Worm (Caenorhabditis elegans): ENCODE data around the gene igcm-2.

The igcm-2 gene

DNA sequence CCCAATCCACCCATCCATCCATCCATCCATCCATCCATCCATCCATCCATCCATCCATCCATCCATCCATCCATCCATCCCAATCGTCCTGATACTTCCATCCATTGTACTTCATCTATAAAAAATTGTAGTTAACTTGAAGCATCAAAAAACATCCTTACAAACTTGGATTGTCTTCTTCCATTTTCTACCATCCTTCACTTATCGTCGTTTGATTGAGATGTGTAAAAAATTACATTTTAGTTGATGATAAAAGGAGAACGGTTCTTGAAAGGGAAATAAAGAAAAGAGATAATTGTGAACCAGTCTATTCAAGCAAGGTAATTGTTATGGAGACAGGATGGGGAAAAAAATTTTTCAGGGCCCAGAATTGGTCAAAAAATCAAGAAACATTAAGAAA lies 33.6 kb downstream of the igcm-2 start, which contains the start of gene C03B1.10:
TSS of gene C03B1.10 (minus strand) at position 101 of the 400 bp plus-strand sequence.
- TF ChIP-seq lin-11 (tag; optimal IDR thresholded peaks at IDR 0.05): no peak
- TF ChIP-seq ceh-30 (tag; optimal IDR thresholded peaks at IDR 0.05): no peak
- no peak for TF ChIP-seq eyg-1 (tag; optimal IDR thresholded peaks at IDR 0.05)
- TF ChIP-seq ceh-18 (tag; optimal IDR thresholded peaks at IDR 0.05): no peak
- TF ChIP-seq pag-3 (tag; optimal IDR thresholded peaks at IDR 0.05; ENCODE audit: borderline replicate concordance): no peak
- TF ChIP-seq hlh-6 (tag; optimal IDR thresholded peaks at IDR 0.05): no peak
- no peak for TF ChIP-seq nhr-11 (tag; optimal IDR thresholded peaks at IDR 0.05)
- no peak for TF ChIP-seq pha-2 (tag; optimal IDR thresholded peaks at IDR 0.05)
- no peak for TF ChIP-seq unc-86 (tag; optimal IDR thresholded peaks at IDR 0.05)
- no peak for TF ChIP-seq Y22D7AL.16 (tag; optimal IDR thresholded peaks at IDR 0.05)
- no peak for TF ChIP-seq sox-4 (tag; optimal IDR thresholded peaks at IDR 0.05)
- TF ChIP-seq F13H6.1 (tag; optimal IDR thresholded peaks at IDR 0.05): no peak
- no peak for TF ChIP-seq mec-3 (tag; optimal IDR thresholded peaks at IDR 0.05; ENCODE audit: borderline replicate concordance)

DNA sequence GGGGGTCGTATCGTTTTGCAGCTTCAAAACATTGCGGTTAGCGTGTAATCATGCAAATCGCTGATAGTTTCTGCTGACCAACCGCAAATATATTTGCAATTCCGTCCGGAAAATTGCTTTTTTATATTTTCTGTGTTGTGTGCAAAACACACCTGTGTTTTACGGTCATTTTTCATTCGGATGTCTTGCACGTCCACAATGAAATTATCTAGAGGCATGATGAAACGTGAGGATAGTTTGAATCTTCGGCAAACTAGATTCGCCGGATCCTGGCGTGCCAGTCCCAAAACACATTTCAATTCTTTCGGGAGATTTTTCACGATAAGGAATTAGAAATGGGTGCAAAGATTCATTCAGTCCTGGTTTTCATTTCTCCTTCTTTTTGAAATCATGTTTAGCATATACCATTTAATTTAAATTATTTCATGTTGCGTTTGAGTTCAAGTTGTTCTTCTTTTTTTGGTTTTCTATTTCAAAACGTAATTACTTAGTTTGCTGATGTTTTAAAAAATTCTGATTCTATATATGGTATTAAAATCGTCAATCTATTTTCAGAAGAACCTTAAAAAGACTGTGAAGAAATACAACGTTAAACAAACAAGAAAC lies 36.3 kb downstream of the igcm-2 start, which contains the start of gene C03B1.5:
TSS of gene C03B1.5 (plus strand) at position 556 of the 606 bp plus-strand sequence.
- TF ChIP-seq ceh-18 (tag; optimal IDR thresholded peaks at IDR 0.05): no peak
- TF ChIP-seq unc-86 (tag; optimal IDR thresholded peaks at IDR 0.05): no peak
- no peak for TF ChIP-seq unc-3 (GFP tag; conservative IDR thresholded peaks at IDR 0.05)
- TF ChIP-seq unc-3 (tag; optimal IDR thresholded peaks at IDR 0.05): no peak
- no peak for TF ChIP-seq dve-1 (tag; optimal IDR thresholded peaks at IDR 0.05)
- TF ChIP-seq unc-55 (GFP tag; optimal IDR thresholded peaks at IDR 0.05): no peak
- no peak for TF ChIP-seq ama-1 (optimal IDR thresholded peaks at IDR 0.05)
- TF ChIP-seq ceh-22 (tag; optimal IDR thresholded peaks at IDR 0.05): no peak
- no peak for TF ChIP-seq mec-3 (tag; optimal IDR thresholded peaks at IDR 0.05; ENCODE audit: borderline replicate concordance)

ce11 chrX:6353763-6354162 lies 37.6 kb downstream of the igcm-2 start:
- TF ChIP-seq nhr-11 (tag; optimal IDR thresholded peaks at IDR 0.05) (no peak), ztf-16 (tag; optimal IDR thresholded peaks at IDR 0.05) (no peak), npax-4 (tag; optimal IDR thresholded peaks at IDR 0.05) (no peak), pha-2 (tag; optimal IDR thresholded peaks at IDR 0.05) (no peak), lim-6 (tag; optimal IDR thresholded peaks at IDR 0.05) (no peak), ets-4 (tag; optimal IDR thresholded peaks at IDR 0.05) (no peak), pros-1 (tag; optimal IDR thresholded peaks at IDR 0.05) (no peak), fax-1 (tag; optimal IDR thresholded peaks at IDR 0.05) (no peak), unc-86 (tag; optimal IDR thresholded peaks at IDR 0.05) (no peak), ceh-48 (tag; optimal IDR thresholded peaks at IDR 0.05) (no peak), nfya-1 (tag; optimal IDR thresholded peaks at IDR 0.05) (no peak), ceh-34 (tag; optimal IDR thresholded peaks at IDR 0.05) (no peak), ceh-19 (GFP tag; optimal IDR thresholded peaks at IDR 0.05) (no peak)

ce11 chrX:6350016-6350415 lies 41.4 kb downstream of the igcm-2 start, which contains the start of gene C03B1.6:
Gene C03B1.6 (plus strand): TSS chrX:6350316.
- no peak for TF ChIP-seq ztf-16 (tag; optimal IDR thresholded peaks at IDR 0.05)
- TF ChIP-seq mec-3 (tag; optimal IDR thresholded peaks at IDR 0.05; ENCODE audit: borderline replicate concordance): no peak
- no peak for TF ChIP-seq lin-11 (tag; optimal IDR thresholded peaks at IDR 0.05)
- TF ChIP-seq elt-2 (tag; optimal IDR thresholded peaks at IDR 0.05): no peak
- TF ChIP-seq ahr-1 (tag; optimal IDR thresholded peaks at IDR 0.05): no peak
- TF ChIP-seq C38D4.7 (GFP tag; optimal IDR thresholded peaks at IDR 0.05): no peak

DNA sequence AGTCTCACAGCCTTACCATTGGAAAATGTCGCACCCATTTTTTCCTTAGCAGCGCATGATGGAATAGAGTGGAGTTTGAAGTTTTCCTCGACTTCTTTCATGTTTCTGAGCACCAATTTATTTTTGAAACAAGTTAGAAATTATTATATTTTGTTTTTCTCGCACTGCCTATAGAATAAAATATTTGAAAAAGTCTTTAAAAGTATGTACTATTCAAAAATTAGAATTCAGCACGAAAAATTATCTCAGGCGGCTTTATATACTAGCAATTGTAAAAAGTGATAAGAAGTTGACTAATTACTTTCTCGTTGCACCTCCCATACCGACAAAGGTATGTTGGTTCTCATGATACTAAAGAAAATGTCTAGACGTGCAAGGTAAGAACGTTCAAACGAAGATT lies 44.4 kb downstream of the igcm-2 start, which contains the start of gene C03B1.9:
TSS of gene C03B1.9 (minus strand) at position 101 of the 400 bp plus-strand sequence.
- TF ChIP-seq ceh-22 (tag; optimal IDR thresholded peaks at IDR 0.05) (no peak), tbx-7 (tag; optimal IDR thresholded peaks at IDR 0.05) (no peak), ceh-2 (tag; optimal IDR thresholded peaks at IDR 0.05) (no peak), elt-2 (tag; optimal IDR thresholded peaks at IDR 0.05) (no peak), pax-1 (tag; optimal IDR thresholded peaks at IDR 0.05) (no peak), ceh-9 (tag; optimal IDR thresholded peaks at IDR 0.05) (no peak), hlh-13 (GFP tag; optimal IDR thresholded peaks at IDR 0.05) (no peak), hlh-15 (tag; optimal IDR thresholded peaks at IDR 0.05) (no peak), rnt-1 (tag; optimal IDR thresholded peaks at IDR 0.05) (no peak), unc-3 (GFP tag; conservative IDR thresholded peaks at IDR 0.05) (no peak), unc-3 (tag; optimal IDR thresholded peaks at IDR 0.05) (no peak), K09A11.1 (tag; optimal IDR thresholded peaks at IDR 0.05; ENCODE audit: insufficient read depth) (no peak)

Measured in whole organism, late embryonic.